Fruit fly (Drosophila melanogaster) whole organism: ENCODE data around the gene Vm26Ab.

Experiments
- EcR ChIP-seq, 2 experiments: fragments of >200 bp; optimal IDR thresholded peaks; 2 replicates each; lab custom pipeline; 2017; ENCODE audit warnings: missing biosample characterization in 2 of 2, missing genetic modification characterization in 2 of 2, missing genetic modification reagents in 2 of 2
- pan ChIP-seq: fragments of >200 bp; optimal IDR thresholded peaks from 2 replicates; lab custom pipeline; 2017

dm6 chr2L:5944305-5945282 lies 12.2 kb upstream of the Vm26Ab start:
- TF ChIP-seq pan (lab: Kevin White, UChicago), result no peak
- TF ChIP-seq EcR (GFP tag; optimal IDR thresholded peaks at IDR 0.05; lab: Kevin White, UChicago), result no peak
